Worm (Caenorhabditis elegans) whole organism, L4 larva: ENCODE measurements around the gene fbxa-208.

Experiments
- F10B5.3 ChIP-seq: sonication (generic microtip); optimal IDR thresholded peaks from 2 replicates; lab custom pipeline; 2016; ENCODE audit warnings: mild to moderate bottlenecking, missing genetic modification characterization, missing compliant biosample characterization
- F26F4.8 ChIP-seq: fragments of 200-800 bp; sonication (Bioruptor generic); conservative IDR thresholded peaks from 2 replicates; pipeline ENCODE4 v1.3.6; 2022; ENCODE audit warnings: missing genetic modification characterization, missing compliant biosample characterization
- F44E2.7 ChIP-seq: fragments of 200-800 bp; sonication (Bioruptor generic); IDR thresholded peaks from 2 replicates; pipeline ENCODE4 v2.1.2; 2022; ENCODE audit warnings: missing genetic modification characterization, missing compliant biosample characterization
- R02D3.7 ChIP-seq: fragments of 150-350 bp; sonication (generic microtip); optimal IDR thresholded peaks from 3 replicates; lab custom pipeline; 2014; ENCODE audit warnings: missing biosample characterization, missing genetic modification characterization
- Y48G9A.11 ChIP-seq: fragments of 200-800 bp; sonication (Bioruptor generic); IDR thresholded peaks from 2 replicates; pipeline ENCODE4 v1.3.6; 2022; ENCODE audit warnings: missing genetic modification reagents, missing genetic modification characterization, missing compliant biosample characterization
- ZK546.5 ChIP-seq, 2 experiments: sonication (generic microtip); optimal IDR thresholded peaks; 2 replicates each; lab custom pipeline; 2017; ENCODE audit warnings: missing biosample characterization in 2 of 2, missing genetic modification characterization in 2 of 2
- aha-1 ChIP-seq: fragments of 150-350 bp; peaks from one replicate; lab custom pipeline; 2014; ENCODE audit warnings: missing biosample characterization, missing genetic modification characterization
- ama-1 ChIP-seq: fragments of 150-350 bp; optimal IDR thresholded peaks from 2 replicates; lab custom pipeline; 2014; ENCODE audit warnings: inconsistent platforms, mixed read lengths
- arid-1 ChIP-seq: fragments of 200-800 bp; sonication (Bioruptor generic); conservative IDR thresholded peaks from 2 replicates; pipeline ENCODE4 v1.3.6; 2022; ENCODE audit warnings: missing genetic modification reagents, missing genetic modification characterization, missing compliant biosample characterization
- attf-4 ChIP-seq: sonication (generic microtip); optimal IDR thresholded peaks from 3 replicates; lab custom pipeline; 2017; ENCODE audit warnings: missing biosample characterization, missing genetic modification characterization
- ceh-20 ChIP-seq: fragments of 200-800 bp; sonication (Bioruptor generic); IDR thresholded peaks from 2 replicates; pipeline ENCODE4 v1.3.6; 2022; ENCODE audit warnings: missing genetic modification reagents, missing genetic modification characterization, missing compliant biosample characterization
- ceh-44 ChIP-seq: fragments of 200-800 bp; sonication (Bioruptor generic); IDR thresholded peaks from 2 replicates; pipeline ENCODE4 v1.3.6; 2022; ENCODE audit warnings: missing genetic modification reagents, missing genetic modification characterization, missing compliant biosample characterization
- ceh-62 ChIP-seq: sonication (generic microtip); optimal IDR thresholded peaks from 2 replicates; lab custom pipeline; 2017; ENCODE audit warnings: missing biosample characterization, missing genetic modification characterization
- ceh-82 ChIP-seq: sonication (generic microtip); optimal IDR thresholded peaks from 2 replicates; lab custom pipeline; 2017; ENCODE audit warnings: missing biosample characterization, missing genetic modification characterization
- daf-19 ChIP-seq: fragments of 200-800 bp; sonication (Bioruptor generic); conservative IDR thresholded peaks from 2 replicates; pipeline ENCODE4 v1.3.6; 2022; ENCODE audit warnings: missing genetic modification characterization, missing compliant biosample characterization
- dmd-9 ChIP-seq: fragments of 200-800 bp; sonication (Bioruptor generic); IDR thresholded peaks from 2 replicates; pipeline ENCODE4 v1.3.6; 2022; ENCODE audit warnings: missing genetic modification reagents, missing genetic modification characterization, missing compliant biosample characterization
- dpl-1 ChIP-seq: fragments of 150-350 bp; optimal IDR thresholded peaks from 2 replicates; lab custom pipeline; 2014; ENCODE audit warnings: missing biosample characterization, missing genetic modification reagents, missing genetic modification characterization
- duxl-1 ChIP-seq: sonication (generic microtip); optimal IDR thresholded peaks from 2 replicates; lab custom pipeline; 2016; ENCODE audit warnings: mild to moderate bottlenecking, missing genetic modification characterization, moderate library complexity, missing compliant biosample characterization; ENCODE audit not compliant: poor library complexity
- dve-1 ChIP-seq: sonication (generic microtip); optimal IDR thresholded peaks from 2 replicates; lab custom pipeline; 2017; ENCODE audit warnings: antibody characterized with exemption, mild to moderate bottlenecking, missing genetic modification characterization, missing compliant biosample characterization; ENCODE audit not compliant: insufficient read depth
- fkh-10 ChIP-seq: fragments of 150-350 bp; optimal IDR thresholded peaks from 2 replicates; lab custom pipeline; 2014; ENCODE audit warnings: missing biosample characterization, missing genetic modification reagents, missing genetic modification characterization
- gei-8 ChIP-seq: fragments of 200-800 bp; sonication (Bioruptor generic); optimal IDR thresholded peaks from 2 replicates; lab custom pipeline; 2018; ENCODE audit warnings: mild to moderate bottlenecking, missing genetic modification characterization, missing compliant biosample characterization
- hlh-30 ChIP-seq: sonication (generic microtip); optimal IDR thresholded peaks from 2 replicates; lab custom pipeline; 2017; ENCODE audit warnings: antibody characterized with exemption, mild to moderate bottlenecking, missing genetic modification characterization, missing compliant biosample characterization; ENCODE audit not compliant: insufficient read depth
- hmg-1.1 ChIP-seq: fragments of 200-800 bp; sonication (Bioruptor generic); IDR thresholded peaks from 2 replicates; pipeline ENCODE4 v1.3.6; 2022; ENCODE audit warnings: missing genetic modification reagents, missing genetic modification characterization, missing compliant biosample characterization
- lim-7 ChIP-seq: fragments of 200-800 bp; sonication (Bioruptor generic); IDR thresholded peaks from 2 replicates; pipeline ENCODE4 v1.3.6; 2022; ENCODE audit warnings: missing genetic modification characterization, missing compliant biosample characterization
- lin-13 ChIP-seq: fragments of 150-350 bp; optimal IDR thresholded peaks from 2 replicates; lab custom pipeline; 2014; ENCODE audit warnings: missing biosample characterization, missing genetic modification reagents, missing genetic modification characterization
- lin-38 ChIP-seq: fragments of 200-800 bp; sonication (Bioruptor generic); IDR thresholded peaks from 2 replicates; pipeline ENCODE4 v1.3.6; 2022; ENCODE audit warnings: missing genetic modification reagents, missing genetic modification characterization, missing compliant biosample characterization
- lsy-2 ChIP-seq, 2 experiments: fragments of 150-350 bp in 1 of 2; sonication (generic microtip) in 1 of 2; optimal IDR thresholded peaks; 2 replicates each; lab custom pipeline; 2014 to 2017; ENCODE audit warnings: missing biosample characterization in 2 of 2, missing genetic modification characterization in 2 of 2
- madf-5 ChIP-seq, 2 experiments: fragments of 200-800 bp; sonication (Bioruptor generic); IDR thresholded peaks; 2 replicates each; pipeline ENCODE4 v1.3.6; 2022; ENCODE audit warnings: missing compliant biosample characterization in 2 of 2, missing genetic modification characterization in 2 of 2
- mdl-1 ChIP-seq, 2 experiments: fragments of 150-350 bp in 1 of 2; sonication (generic microtip) in 1 of 2; optimal IDR thresholded peaks; 2 replicates each; lab custom pipeline; 2014 to 2017; ENCODE audit warnings: missing biosample characterization in 2 of 2, missing genetic modification characterization in 2 of 2
- nhr-11 ChIP-seq: fragments of 150-350 bp; optimal IDR thresholded peaks from 2 replicates; lab custom pipeline; 2014; ENCODE audit warnings: missing biosample characterization, missing genetic modification characterization
- pha-4 ChIP-seq, 2 experiments: fragments of 150-350 bp in 1 of 2; fragments of 200-800 bp in 1 of 2; sonication (Bioruptor generic) in 1 of 2; IDR thresholded peaks in 1 of 2; optimal IDR thresholded peaks in 1 of 2; 2 replicates each; pipeline versions ENCODE4 v1.3.6 to Lab custom; 2014 to 2022; ENCODE audit warnings: missing genetic modification characterization in 2 of 2, missing genetic modification reagents in 2 of 2, missing biosample characterization in 1 of 2, missing compliant biosample characterization in 1 of 2
- php-3 ChIP-seq: fragments of 200-800 bp; sonication (Bioruptor generic); IDR thresholded peaks from 2 replicates; pipeline ENCODE4 v1.3.6; 2022; ENCODE audit warnings: missing genetic modification reagents, missing genetic modification characterization, missing compliant biosample characterization
- pqm-1 ChIP-seq: sonication (generic microtip); optimal IDR thresholded peaks from 2 replicates; lab custom pipeline; 2017; ENCODE audit warnings: missing biosample characterization, missing genetic modification characterization
- rbr-2 ChIP-seq: sonication (generic microtip); optimal IDR thresholded peaks from 2 replicates; lab custom pipeline; 2016; ENCODE audit warnings: missing genotype, missing genetic modification characterization, missing compliant biosample characterization
- set-16 ChIP-seq: fragments of 200-800 bp; sonication (Bioruptor generic); IDR thresholded peaks from 2 replicates; pipeline ENCODE4 v1.3.6; 2022; ENCODE audit warnings: missing genetic modification reagents, missing genetic modification characterization, missing compliant biosample characterization
- spr-3 ChIP-seq: fragments of 200-800 bp; sonication (Bioruptor generic); optimal IDR thresholded peaks from 2 replicates; lab custom pipeline; 2018; ENCODE audit warnings: mild to moderate bottlenecking, missing genetic modification characterization, missing compliant biosample characterization
- tra-1 ChIP-seq: fragments of 200-800 bp; sonication (Bioruptor generic); IDR thresholded peaks from 2 replicates; pipeline ENCODE4 v1.3.6; 2022; ENCODE audit warnings: missing genetic modification reagents, missing genetic modification characterization, missing compliant biosample characterization
- unc-62 ChIP-seq, 3 experiments: fragments of 150-350 bp in 1 of 3; sonication (generic microtip); optimal IDR thresholded peaks in 2 of 3; peaks in 1 of 3; 1 replicate in 1 of 3; 2 replicates in 2 of 3; lab custom pipeline; 2014 to 2017; ENCODE audit warnings: missing biosample characterization in 3 of 3, missing genetic modification characterization in 3 of 3, missing genetic modification reagents in 3 of 3, missing genotype in 1 of 3
- zfp-2 ChIP-seq: sonication (generic microtip); optimal IDR thresholded peaks from 2 replicates; lab custom pipeline; 2016; ENCODE audit warnings: mild to moderate bottlenecking, missing genetic modification characterization, missing compliant biosample characterization
- zip-11 ChIP-seq: fragments of 200-800 bp; sonication (Bioruptor generic); IDR thresholded peaks from 2 replicates; pipeline ENCODE4 v1.3.6; 2022; ENCODE audit warnings: missing genetic modification characterization, missing compliant biosample characterization

fbxa-208 gene

ce11 chrIII:1226256-1226655 lies 30.4 kb upstream of the fbxa-208 start (continued):
- TF ChIP-seq arid-1, result no peak
- no peak for TF ChIP-seq nhr-11 (tag; lab: Kevin White, UChicago)
- peak; percentile 46 for TF ChIP-seq pqm-1 (tag; lab: Kevin White, UChicago)
- no peak for TF ChIP-seq mdl-1 (tag; optimal IDR thresholded peaks at IDR 0.05; lab: Kevin White, UChicago)
- no peak for TF ChIP-seq lsy-2 (tag; optimal IDR thresholded peaks at IDR 0.05; lab: Kevin White, UChicago)
- no peak for TF ChIP-seq ceh-44 (GFP tag; lab: Robert Waterston, UW)
- TF ChIP-seq lin-13 (GFP tag; lab: Kevin White, UChicago), result no peak
- TF ChIP-seq pha-4 (GFP tag; IDR thresholded peaks at IDR 0.05; lab: Robert Waterston, UW), result no peak
- TF ChIP-seq pha-4 (tag; optimal IDR thresholded peaks at IDR 0.05; lab: Kevin White, UChicago), result peak; percentile 84
- TF ChIP-seq fkh-10 (GFP tag; lab: Kevin White, UChicago), result no peak
- TF ChIP-seq lin-38, result no peak
- TF ChIP-seq ceh-62 (tag; lab: Kevin White, UChicago), result no peak
- TF ChIP-seq R02D3.7, result no peak
- TF ChIP-seq lim-7 (GFP tag; lab: Robert Waterston, UW), result no peak
- no peak for TF ChIP-seq gei-8 (GFP tag; lab: Kevin White, UChicago)
- no peak for TF ChIP-seq madf-5 (GFP tag; IDR thresholded peaks at IDR 0.05; lab: Robert Waterston, UW)
- no peak for TF ChIP-seq ama-1 (lab: Kevin White, UChicago)
- TF ChIP-seq set-16, result no peak

DNA sequence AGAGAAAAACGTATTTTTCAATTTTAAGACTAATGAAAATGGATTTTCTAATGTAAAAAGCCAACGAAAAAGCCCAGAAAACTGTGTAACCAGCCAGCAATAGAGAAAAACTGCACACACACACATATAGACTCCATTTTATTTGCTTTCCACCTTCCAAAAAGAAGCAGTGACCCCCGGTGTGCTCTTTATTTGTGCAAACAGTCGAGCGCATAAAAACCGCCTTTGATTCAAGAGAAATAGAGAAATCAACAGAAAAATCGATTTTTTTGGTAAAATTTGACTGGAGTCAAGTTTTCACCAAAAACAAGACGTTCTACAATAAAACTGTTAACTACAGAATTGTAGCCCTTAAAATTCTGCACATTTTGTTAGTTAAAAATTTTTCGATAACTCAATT lies 28.0 kb upstream of the fbxa-208 start:
- no peak for TF ChIP-seq pha-4 (GFP tag; IDR thresholded peaks at IDR 0.05; lab: Robert Waterston, UW)
- TF ChIP-seq pha-4 (tag; optimal IDR thresholded peaks at IDR 0.05; lab: Kevin White, UChicago), result peak; percentile 72
- no peak for TF ChIP-seq php-3
- TF ChIP-seq, all 104 proteins: peak for 1

ce11 chrIII:1229510-1229909 lies 27.1 kb upstream of the fbxa-208 start:
- TF ChIP-seq set-16, result peak; percentile 34; the same call in 1 of the 2 replicates
- 0 out of 2 replicates have a peak, but pooled peaks have one; percentile 8 for TF ChIP-seq lin-38
- TF ChIP-seq F26F4.8, result no peak
- TF ChIP-seq, all 104 proteins: peak for 2

ce11 chrIII:1230174-1230573 lies 26.4 kb upstream of the fbxa-208 start, which contains the start of gene pes-4:
Gene pes-4 (minus strand): TSS chrIII:1230274.
- TF ChIP-seq fkh-10 (GFP tag; lab: Kevin White, UChicago), result no peak
- no peak for TF ChIP-seq Y48G9A.11 (GFP tag; lab: Robert Waterston, UW)
- TF ChIP-seq attf-4, result no peak
- TF ChIP-seq daf-19, result no peak
- TF ChIP-seq dve-1 (tag; lab: Kevin White, UChicago), result no peak
- TF ChIP-seq ZK546.5 (tag; optimal IDR thresholded peaks at IDR 0.05; lab: Kevin White, UChicago), result no peak
- no peak for TF ChIP-seq dpl-1 (GFP tag; lab: Kevin White, UChicago)
- TF ChIP-seq zfp-2 (tag; lab: Kevin White, UChicago), result no peak
- no peak for TF ChIP-seq rbr-2 (tag; lab: Kevin White, UChicago)

ce11 chrIII:1230672-1231071 lies 25.9 kb upstream of the fbxa-208 start:
- peak; percentile 23; the same call in 1 of the 2 replicates for TF ChIP-seq lin-38
- no peak for TF ChIP-seq hmg-1.1

- TF ChIP-seq F10B5.3 (tag; lab: Kevin White, UChicago), result no peak
- TF ChIP-seq dpl-1 (GFP tag; lab: Kevin White, UChicago), result no peak
- TF ChIP-seq dmd-9 (GFP tag; lab: Robert Waterston, UW), result no peak
- peak; percentile 69 for TF ChIP-seq aha-1 (tag; lab: Kevin White, UChicago)
- TF ChIP-seq ceh-20 (GFP tag; lab: Robert Waterston, UW), result peak; percentile 50; the same call in 1 of the 2 replicates
- peak; percentile 74 for TF ChIP-seq lin-13 (GFP tag; lab: Kevin White, UChicago)
- no peak for TF ChIP-seq F44E2.7
- peak; percentile 51 for TF ChIP-seq lin-38
- no peak for TF ChIP-seq duxl-1
- TF ChIP-seq php-3, result no peak
- no peak for TF ChIP-seq hlh-30
- TF ChIP-seq set-16, result no peak
- no peak for TF ChIP-seq unc-62 (GFP tag; optimal IDR thresholded peaks at IDR 0.05 in 1 of 2; lab: Kevin White, UChicago)
- TF ChIP-seq unc-62 (tag; optimal IDR thresholded peaks at IDR 0.05; lab: Kevin White, UChicago), result no peak
- no peak for TF ChIP-seq zip-11
- no peak for TF ChIP-seq ceh-82 (tag; lab: Kevin White, UChicago)
- TF ChIP-seq spr-3, result no peak
- TF ChIP-seq tra-1 (GFP tag; lab: Robert Waterston, UW), result 0 out of 2 replicates have a peak, but pooled peaks have one; percentile 36
- TF ChIP-seq ama-1 (lab: Kevin White, UChicago), result no peak
- TF ChIP-seq F26F4.8, result no peak
Observed at ce11 chrIII:1231186-1231585, 25.4 kb upstream of the fbxa-208 start.
